Fruit fly (Drosophila melanogaster): Measurements from ENCODE around the gene CG15534.

Gene CG15534

dm6 chr3R:30472331-30472730, 40.5 kb downstream of the CG15534 start:
- TF ChIP-seq bab1 (GFP tag; optimal IDR thresholded peaks at IDR 0.05) (no peak), CG7045 (GFP tag; optimal IDR thresholded peaks at IDR 0.05) (no peak), CG11617 (GFP tag; optimal IDR thresholded peaks at IDR 0.05) (no peak), Hr96 (GFP tag; optimal IDR thresholded peaks at IDR 0.05) (no peak), tj (GFP tag; optimal IDR thresholded peaks at IDR 0.05) (no peak), cic (GFP tag; optimal IDR thresholded peaks at IDR 0.05) (no peak), cnc (optimal IDR thresholded peaks at IDR 0.05) (no peak), Crg-1 (GFP tag; optimal IDR thresholded peaks at IDR 0.05) (no peak), Mnt (GFP tag; optimal IDR thresholded peaks at IDR 0.05) (no peak), toe (GFP tag; optimal IDR thresholded peaks at IDR 0.05) (no peak), kay (GFP tag; ENCODE audit: borderline replicate concordance) (no peak), pad (GFP tag; optimal IDR thresholded peaks at IDR 0.05) (no peak), CG33017 (tag; optimal IDR thresholded peaks at IDR 0.05) (no peak), CG7101 (tag; optimal IDR thresholded peaks at IDR 0.05) (no peak), Clk (GFP tag; optimal IDR thresholded peaks at IDR 0.05) (no peak), CG14711 (tag; optimal IDR thresholded peaks at IDR 0.05) (no peak), CG12768 (GFP tag; optimal IDR thresholded peaks at IDR 0.05) (no peak)

- no peak for TF ChIP-seq Clk (GFP tag; optimal IDR thresholded peaks at IDR 0.05)
- no peak for TF ChIP-seq ovo (GFP tag; optimal IDR thresholded peaks at IDR 0.05)
- TF ChIP-seq CG1620 (GFP tag; optimal IDR thresholded peaks at IDR 0.05) = no peak
These were observed 42.9 kb downstream of the CG15534 start for dm6 chr3R:30474667-30475213.

- TF ChIP-seq CG5204 (GFP tag; optimal IDR thresholded peaks at IDR 0.05) = no peak
- no peak for TF ChIP-seq tj (GFP tag; optimal IDR thresholded peaks at IDR 0.05)
- TF ChIP-seq Hr96 (GFP tag; optimal IDR thresholded peaks at IDR 0.05) = no peak
- no peak for TF ChIP-seq CG7045 (GFP tag; optimal IDR thresholded peaks at IDR 0.05)
- TF ChIP-seq cic (GFP tag; optimal IDR thresholded peaks at IDR 0.05) = no peak
- no peak for TF ChIP-seq Mnt (GFP tag; optimal IDR thresholded peaks at IDR 0.05)
- TF ChIP-seq CG33017 (tag; optimal IDR thresholded peaks at IDR 0.05) = no peak
- TF ChIP-seq CG11617 (GFP tag; optimal IDR thresholded peaks at IDR 0.05) = no peak
- TF ChIP-seq toe (GFP tag; optimal IDR thresholded peaks at IDR 0.05) = no peak
- no peak for TF ChIP-seq Crg-1 (GFP tag; optimal IDR thresholded peaks at IDR 0.05)
- TF ChIP-seq cnc (optimal IDR thresholded peaks at IDR 0.05) = no peak
- TF ChIP-seq CG1620 (GFP tag; optimal IDR thresholded peaks at IDR 0.05) = no peak
- TF ChIP-seq kay (GFP tag; ENCODE audit: borderline replicate concordance) = no peak
- no peak for TF ChIP-seq bab1 (GFP tag; optimal IDR thresholded peaks at IDR 0.05)
- no peak for TF ChIP-seq CG7101 (tag; optimal IDR thresholded peaks at IDR 0.05)
- no peak for TF ChIP-seq ovo (GFP tag; optimal IDR thresholded peaks at IDR 0.05)
- TF ChIP-seq CG12768 (GFP tag; optimal IDR thresholded peaks at IDR 0.05) = no peak
- TF ChIP-seq CG14711 (tag; optimal IDR thresholded peaks at IDR 0.05) = no peak
These were observed 44.0 kb downstream of the CG15534 start for dm6 chr3R:30475910-30476309.

- TF ChIP-seq ovo (GFP tag; optimal IDR thresholded peaks at IDR 0.05) (no peak), CG11617 (GFP tag; optimal IDR thresholded peaks at IDR 0.05) (no peak), bab1 (GFP tag; optimal IDR thresholded peaks at IDR 0.05) (no peak), Mnt (GFP tag; optimal IDR thresholded peaks at IDR 0.05) (no peak), Hr96 (GFP tag; optimal IDR thresholded peaks at IDR 0.05) (no peak), Crg-1 (GFP tag; optimal IDR thresholded peaks at IDR 0.05) (no peak), kay (GFP tag; ENCODE audit: borderline replicate concordance) (no peak), Clk (GFP tag; optimal IDR thresholded peaks at IDR 0.05) (no peak), CG7045 (GFP tag; optimal IDR thresholded peaks at IDR 0.05) (no peak), toe (GFP tag; optimal IDR thresholded peaks at IDR 0.05) (no peak), tj (GFP tag; optimal IDR thresholded peaks at IDR 0.05) (no peak), cnc (optimal IDR thresholded peaks at IDR 0.05) (no peak)
These were observed 44.5 kb downstream of the CG15534 start, which contains the start of gene spdo for dm6 chr3R:30476367-30476766. TSS of gene spdo (plus strand) at chr3R:30476684.

Measured in whole organism, adult.